Worm (Caenorhabditis elegans) whole organism, young adult: ENCODE measurements around the gene csa-1.

Experiments used
- ZK185.1 ChIP-seq: sonication (generic microtip); optimal IDR thresholded peaks from 2 replicates; lab custom pipeline; 2016; ENCODE audit warnings: mild to moderate bottlenecking, missing genetic modification characterization, missing compliant biosample characterization; ENCODE audit not compliant: poor library complexity, severe bottlenecking
- attf-5 ChIP-seq: fragments of 200-800 bp; sonication (Bioruptor generic); optimal IDR thresholded peaks from 2 replicates; lab custom pipeline; 2018; ENCODE audit warnings: mild to moderate bottlenecking, missing genetic modification characterization, missing compliant biosample characterization
- ccch-3 ChIP-seq: fragments of 200-800 bp; sonication (Bioruptor generic); optimal IDR thresholded peaks from 2 replicates; lab custom pipeline; 2018; ENCODE audit warnings: mild to moderate bottlenecking, missing genetic modification characterization, missing compliant biosample characterization
- dpl-1 ChIP-seq: fragments of 150-350 bp; optimal IDR thresholded peaks from 2 replicates; lab custom pipeline; 2014; ENCODE audit warnings: missing biosample characterization, missing genetic modification reagents, missing genetic modification characterization
- hsf-1 ChIP-seq: fragments of 200-800 bp; sonication (Bioruptor generic); IDR thresholded peaks from 2 replicates; pipeline ENCODE4 v1.3.6; 2022; ENCODE audit warnings: missing genetic modification reagents, missing genetic modification characterization, missing compliant biosample characterization
- lag-1 ChIP-seq: fragments of 200-800 bp; sonication (Bioruptor generic); IDR thresholded peaks from 2 replicates; pipeline ENCODE4 v1.3.6; 2022; ENCODE audit warnings: missing genetic modification reagents, missing genetic modification characterization, missing compliant biosample characterization
- let-526 ChIP-seq: fragments of 200-800 bp; sonication (Bioruptor generic); IDR thresholded peaks from 2 replicates; pipeline ENCODE4 v1.3.6; 2022; ENCODE audit warnings: missing genetic modification reagents, missing genetic modification characterization, missing compliant biosample characterization
- lin-54 ChIP-seq: fragments of 200-800 bp; sonication (Bioruptor generic); optimal IDR thresholded peaks from 2 replicates; lab custom pipeline; 2018; ENCODE audit warnings: mild to moderate bottlenecking, missing genetic modification characterization, missing compliant biosample characterization
- pha-4 ChIP-seq: fragments of 150-350 bp; sonication (generic microtip); optimal IDR thresholded peaks from 2 replicates; lab custom pipeline; 2014; ENCODE audit warnings: missing biosample characterization, missing genetic modification reagents, missing genetic modification characterization
- rpc-1 ChIP-seq, 2 experiments: fragments of 150-350 bp in 1 of 2; sonication (generic microtip) in 1 of 2; optimal IDR thresholded peaks; 2 replicates each; lab custom pipeline; 2014 to 2018; ENCODE audit warnings: missing biosample characterization in 1 of 2, missing genetic modification characterization in 1 of 2, missing genetic modification reagents in 1 of 2, missing genotype in 1 of 2
- snpc-4 ChIP-seq, 5 experiments: fragments of 150-350 bp in 1 of 5; sonication (generic microtip) in 4 of 5; optimal IDR thresholded peaks; 2 replicates each; lab custom pipeline; 2014 to 2018; ENCODE audit warnings: missing genetic modification characterization in 5 of 5, missing biosample characterization in 3 of 5, antibody characterized with exemption in 2 of 5, mild to moderate bottlenecking in 2 of 5, missing compliant biosample characterization in 2 of 5, missing genotype in 2 of 5, moderate library complexity in 2 of 5, missing genetic modification reagents in 1 of 5

ce11 chrII:9281595-9281994 is 37.9 kb downstream of the csa-1 start:
- TF ChIP-seq hsf-1 (GFP tag; lab: Robert Waterston, UW) = no peak
- no peak for TF ChIP-seq lin-54 (GFP tag; lab: Kevin White, UChicago)
- no peak for TF ChIP-seq rpc-1 (optimal IDR thresholded peaks at IDR 0.05; lab: Kevin White, UChicago)
- no peak for TF ChIP-seq rpc-1 (tag; optimal IDR thresholded peaks at IDR 0.05; lab: Kevin White, UChicago)
- no peak for TF ChIP-seq let-526 (GFP tag; lab: Robert Waterston, UW)
- no peak for TF ChIP-seq lag-1 (GFP tag; lab: Robert Waterston, UW)
- TF ChIP-seq ZK185.1 (tag; lab: Kevin White, UChicago) = no peak
- no peak for TF ChIP-seq dpl-1
- TF ChIP-seq ccch-3 (GFP tag; lab: Kevin White, UChicago) = no peak
- no peak for TF ChIP-seq snpc-4 (GFP tag; optimal IDR thresholded peaks at IDR 0.05; lab: Kevin White, UChicago)
- TF ChIP-seq snpc-4 (tag; optimal IDR thresholded peaks at IDR 0.05; lab: Kevin White, UChicago) = no peak
- TF ChIP-seq attf-5 (GFP tag; lab: Kevin White, UChicago) = no peak
- TF ChIP-seq pha-4 = no peak
